Fruit fly (Drosophila melanogaster) Kc167 (cell line): ENCODE measurements around the gene CG31100.

Experiments used
- Myc ChIP-seq: fragments of >200 bp; optimal IDR thresholded peaks from 2 replicates; lab custom pipeline; 2017; ENCODE audit warnings: missing external identifiers
- h ChIP-seq: fragments of >200 bp; optimal IDR thresholded peaks from 3 replicates; lab custom pipeline; 2018; ENCODE audit warnings: missing external identifiers
- psq ChIP-seq: fragments of >200 bp; optimal IDR thresholded peaks from 2 replicates; lab custom pipeline; 2017; ENCODE audit warnings: missing external identifiers

dm6 chr3R:9024835-9025510, 21.5 kb upstream of the CG31100 start:
- TF ChIP-seq psq (lab: Kevin White, UChicago): no peak
- TF ChIP-seq h (lab: Kevin White, UChicago): no peak
- no peak for TF ChIP-seq Myc (lab: Kevin White, UChicago)
